Worm (Caenorhabditis elegans) whole organism, young adult: ENCODE results near the gene lgc-45.

Source experiments
- B0035.1 ChIP-seq: sonication (generic microtip); optimal IDR thresholded peaks from 2 replicates; lab custom pipeline; 2016; ENCODE audit warnings: missing genetic modification characterization, mild to moderate bottlenecking, missing compliant biosample characterization, missing genotype, missing genetic modification reagents
- F22D6.2 ChIP-seq: sonication (generic microtip); optimal IDR thresholded peaks from 2 replicates; lab custom pipeline; 2016; ENCODE audit warnings: mild to moderate bottlenecking, missing genetic modification characterization, missing compliant biosample characterization
- K12H6.12 ChIP-seq: fragments of 200-800 bp; sonication (Bioruptor generic); optimal IDR thresholded peaks from 2 replicates; lab custom pipeline; 2018; ENCODE audit warnings: mild to moderate bottlenecking, missing genetic modification characterization, missing compliant biosample characterization
- T26A5.8 ChIP-seq: sonication (generic microtip); optimal IDR thresholded peaks from 2 replicates; lab custom pipeline; 2016; ENCODE audit warnings: missing genetic modification characterization, missing compliant biosample characterization
- Y53F4B.3 ChIP-seq: fragments of 200-800 bp; sonication (Bioruptor generic); IDR thresholded peaks from 2 replicates; pipeline ENCODE4 v1.3.6; 2022; ENCODE audit warnings: missing genetic modification reagents, missing genetic modification characterization, missing compliant biosample characterization
- attf-5 ChIP-seq: fragments of 200-800 bp; sonication (Bioruptor generic); optimal IDR thresholded peaks from 2 replicates; lab custom pipeline; 2018; ENCODE audit warnings: mild to moderate bottlenecking, missing genetic modification characterization, missing compliant biosample characterization
- ceh-40 ChIP-seq: fragments of 200-800 bp; sonication (Bioruptor generic); IDR thresholded peaks from 2 replicates; pipeline ENCODE4 v1.3.6; 2022; ENCODE audit warnings: missing genetic modification characterization, missing compliant biosample characterization
- chd-7 ChIP-seq: sonication (generic microtip); optimal IDR thresholded peaks from 2 replicates; lab custom pipeline; 2016; ENCODE audit warnings: mild to moderate bottlenecking, missing genetic modification characterization, moderate library complexity, missing compliant biosample characterization
- efl-1 ChIP-seq: fragments of 150-350 bp; optimal IDR thresholded peaks from 2 replicates; lab custom pipeline; 2014; ENCODE audit warnings: missing biosample characterization, missing genetic modification reagents, missing genetic modification characterization
- gei-17 ChIP-seq: fragments of 200-800 bp; sonication (Bioruptor generic); optimal IDR thresholded peaks from 2 replicates; lab custom pipeline; 2018; ENCODE audit warnings: mild to moderate bottlenecking, missing genetic modification characterization, missing compliant biosample characterization
- hmg-1.2 ChIP-seq: fragments of 200-800 bp; sonication (Bioruptor generic); IDR thresholded peaks from 2 replicates; pipeline ENCODE4 v1.3.6; 2022; ENCODE audit warnings: missing genetic modification reagents, missing genetic modification characterization, missing compliant biosample characterization
- hrde-1 ChIP-seq: sonication (generic microtip); optimal IDR thresholded peaks from 2 replicates; lab custom pipeline; 2016; ENCODE audit warnings: missing genetic modification characterization, mild to moderate bottlenecking, missing compliant biosample characterization, moderate library complexity, missing genotype, missing genetic modification reagents, borderline replicate concordance
- mes-4 ChIP-seq: sonication (generic microtip); optimal IDR thresholded peaks from 2 replicates; lab custom pipeline; 2016; ENCODE audit warnings: missing genotype, missing genetic modification characterization, missing compliant biosample characterization
- nfyb-1 ChIP-seq: fragments of 200-800 bp; sonication (Bioruptor generic); IDR thresholded peaks from 2 replicates; pipeline ENCODE4 v1.3.6; 2022; ENCODE audit warnings: missing genetic modification reagents, missing genetic modification characterization, missing compliant biosample characterization
- nhr-90 ChIP-seq: sonication (generic microtip); optimal IDR thresholded peaks from 2 replicates; lab custom pipeline; 2016; ENCODE audit warnings: missing genotype, mild to moderate bottlenecking, missing genetic modification characterization, missing compliant biosample characterization
- rcor-1 ChIP-seq: fragments of 200-800 bp; sonication (Bioruptor generic); IDR thresholded peaks from 2 replicates; pipeline ENCODE4 v1.3.6; 2022; ENCODE audit warnings: missing genetic modification reagents, missing genetic modification characterization, missing compliant biosample characterization
- sdz-38 ChIP-seq: sonication (generic microtip); optimal IDR thresholded peaks from 2 replicates; lab custom pipeline; 2016; ENCODE audit warnings: missing genotype, missing genetic modification characterization, missing compliant biosample characterization
- tlf-1 ChIP-seq: fragments of 200-800 bp; sonication (Bioruptor generic); optimal IDR thresholded peaks from 2 replicates; lab custom pipeline; 2018; ENCODE audit warnings: mild to moderate bottlenecking, missing genetic modification characterization, missing compliant biosample characterization
- zfh-2 ChIP-seq: fragments of 200-800 bp; sonication (Bioruptor generic); conservative IDR thresholded peaks from 2 replicates; pipeline ENCODE4 v1.3.6; 2022; ENCODE audit warnings: missing genetic modification reagents, missing genetic modification characterization, missing compliant biosample characterization
- zim-3 ChIP-seq: sonication (generic microtip); optimal IDR thresholded peaks from 2 replicates; lab custom pipeline; 2017; ENCODE audit warnings: mild to moderate bottlenecking, missing genetic modification characterization, moderate library complexity, missing compliant biosample characterization
- ztf-28 ChIP-seq: fragments of 200-800 bp; sonication (Bioruptor generic); IDR thresholded peaks from 2 replicates; pipeline ENCODE4 v1.3.6; 2022; ENCODE audit warnings: missing genetic modification reagents, missing genetic modification characterization, missing compliant biosample characterization

The lgc-45 gene

DNA sequence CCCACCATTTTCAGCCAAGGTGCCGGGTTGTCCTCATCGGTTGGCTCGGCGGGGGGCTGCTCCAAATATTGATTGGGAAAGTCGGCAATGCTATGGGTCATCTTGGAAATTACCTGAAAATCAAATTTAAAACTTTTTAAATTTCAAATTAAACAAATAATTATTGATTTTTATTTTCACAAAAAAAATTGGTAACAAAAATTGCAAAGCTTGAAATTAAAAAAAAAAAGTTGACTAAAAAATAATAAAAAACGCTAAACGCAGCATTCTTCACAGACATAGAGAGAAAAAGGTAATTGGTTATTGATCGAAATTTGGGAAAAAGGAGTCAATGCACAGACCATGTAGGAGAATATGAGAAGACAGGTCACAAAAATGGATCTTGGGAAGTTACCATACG lies 41.4 kb downstream of the lgc-45 start, which contains the start of gene Y49F6A.11:
Y49F6A.11 (minus strand) TSS at position 101 of the 400 bp plus-strand sequence.
- TF ChIP-seq hrde-1 (tag; lab: Kevin White, UChicago) (no peak), F22D6.2 (tag; lab: Kevin White, UChicago) (no peak), zfh-2 (GFP tag; lab: Robert Waterston, UW) (no peak), sdz-38 (tag; lab: Kevin White, UChicago) (no peak), chd-7 (tag; lab: Kevin White, UChicago) (no peak), ceh-40 (GFP tag; lab: Robert Waterston, UW) (no peak), ztf-28 (GFP tag; lab: Robert Waterston, UW) (no peak), zim-3 (tag; lab: Kevin White, UChicago) (no peak), rcor-1 (no peak), hmg-1.2 (GFP tag; lab: Robert Waterston, UW) (no peak)

DNA sequence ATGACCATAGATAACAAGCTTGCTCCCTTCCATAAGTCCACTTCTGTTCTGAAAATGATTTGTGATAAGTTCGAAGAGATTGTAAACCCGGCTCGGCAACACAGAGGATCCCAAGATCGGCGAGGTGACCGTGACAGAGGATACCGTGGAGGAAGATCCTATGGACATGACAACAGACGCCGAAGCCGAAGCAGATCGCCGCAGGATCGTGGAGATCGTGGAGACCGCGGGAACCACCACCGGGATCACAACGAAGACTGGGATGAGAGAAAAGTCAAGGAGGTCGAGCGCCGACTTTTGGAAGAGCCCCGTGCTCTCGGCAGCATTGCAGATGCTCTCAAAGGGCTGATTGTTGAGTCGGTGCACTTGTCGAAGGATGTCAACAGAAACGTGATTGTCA lies 47.3 kb downstream of the lgc-45 start:
- TF ChIP-seq gei-17 (GFP tag; lab: Kevin White, UChicago) (no peak), B0035.1 (no peak), zfh-2 (GFP tag; lab: Robert Waterston, UW) (peak; percentile 71; the same call in 1 of the 2 replicates), mes-4 (tag; lab: Kevin White, UChicago) (no peak), K12H6.12 (tag; lab: Kevin White, UChicago) (no peak), efl-1 (GFP tag; lab: Kevin White, UChicago) (no peak), Y53F4B.3 (GFP tag; lab: Robert Waterston, UW) (no peak)

DNA sequence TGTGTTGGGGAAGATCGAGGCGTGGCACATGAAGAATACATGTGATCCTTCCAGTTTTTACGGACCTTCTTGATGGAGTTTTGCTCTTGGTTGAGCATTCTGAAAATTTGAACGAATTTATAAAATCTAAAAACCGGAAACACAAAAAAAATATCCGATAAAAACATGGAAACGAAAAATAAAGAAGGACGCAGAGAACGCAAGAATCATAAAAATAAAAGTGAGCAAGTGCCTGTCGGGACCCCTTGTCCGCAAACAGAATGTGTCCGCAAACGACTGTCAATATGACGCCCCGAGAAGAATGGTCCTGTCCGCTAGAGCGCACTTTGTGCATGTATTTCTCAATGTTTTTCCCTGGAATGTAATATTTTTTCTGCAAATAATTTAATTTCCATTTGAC lies 52.5 kb downstream of the lgc-45 start, which contains the start of gene Y49F6A.5:
Y49F6A.5 (minus strand) TSS at position 101 of the 400 bp plus-strand sequence.
- TF ChIP-seq tlf-1 (GFP tag; lab: Kevin White, UChicago) (no peak), T26A5.8 (tag; lab: Kevin White, UChicago) (no peak), nhr-90 (tag; lab: Kevin White, UChicago) (no peak), mes-4 (tag; lab: Kevin White, UChicago) (no peak), efl-1 (GFP tag; lab: Kevin White, UChicago) (peak; percentile 15)
- TF ChIP-seq, all 124 proteins: peak for 1

DNA sequence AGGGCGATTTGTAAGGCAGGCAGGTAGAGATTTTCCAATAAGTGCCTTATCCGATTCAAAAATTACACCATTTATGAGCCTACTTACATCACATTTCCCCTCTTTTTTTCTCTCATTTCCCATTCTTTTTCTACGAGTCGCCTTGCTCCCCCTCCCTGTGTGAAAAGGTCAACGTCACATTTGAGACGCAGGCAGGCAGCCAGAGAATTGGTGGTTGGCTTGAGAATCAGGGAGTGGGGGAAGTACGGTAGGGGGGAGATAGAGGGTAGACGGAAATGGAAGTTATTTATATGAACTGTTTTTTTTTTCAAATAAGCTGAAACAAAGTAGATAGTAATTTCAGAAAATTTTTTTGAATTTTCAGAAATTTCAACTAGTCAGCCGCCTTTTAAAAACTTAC lies 59.3 kb downstream of the lgc-45 start:
- TF ChIP-seq attf-5 (GFP tag; lab: Kevin White, UChicago) (no peak), nfyb-1 (peak; percentile 78)
